Worm (Caenorhabditis elegans): ENCODE results near the gene C34F11.2.

The C34F11.2 gene

DNA sequence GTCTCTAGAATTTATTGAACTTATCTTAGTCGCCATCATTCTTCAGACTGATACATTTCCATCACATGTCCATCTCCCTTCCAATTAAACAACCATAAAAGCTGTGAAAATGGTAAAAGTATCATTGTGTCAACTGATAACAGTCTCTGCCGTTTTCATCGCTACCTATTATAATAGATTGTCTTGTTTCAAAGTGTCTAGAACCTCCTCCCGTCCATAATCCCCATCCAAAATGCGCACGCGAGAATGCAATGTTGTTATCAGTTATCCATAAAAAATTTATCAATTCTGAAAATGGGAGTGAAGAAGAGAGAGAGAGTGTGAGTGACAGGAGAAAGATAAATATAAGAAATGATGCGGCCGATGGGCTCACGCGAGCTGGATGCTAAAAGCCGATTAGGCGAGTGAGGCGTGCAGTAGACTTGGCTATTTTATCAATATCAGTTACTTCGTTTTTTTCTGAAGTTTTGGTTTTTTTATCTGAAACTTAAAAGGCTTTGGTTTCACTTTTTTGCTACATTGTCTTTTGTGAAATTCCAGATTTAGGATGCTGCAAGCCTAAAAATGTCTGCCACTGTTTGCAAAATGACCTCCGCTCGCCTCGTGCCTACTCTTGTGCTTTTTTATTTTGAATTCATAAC is 10.0 kb upstream of the C34F11.2 start (continued):
- TF ChIP-seq mdl-1 (tag; optimal IDR thresholded peaks at IDR 0.05) (no peak), ces-1 (GFP tag; optimal IDR thresholded peaks at IDR 0.05) (no peak), Y75B8A.6 (GFP tag; IDR thresholded peaks at IDR 0.05) (no peak), dmd-8 (GFP tag; IDR thresholded peaks at IDR 0.05) (no peak), nhr-25 (tag; optimal IDR thresholded peaks at IDR 0.05; ENCODE audit: borderline replicate concordance, insufficient read depth) (no peak), vab-7 (GFP tag; IDR thresholded peaks at IDR 0.05) (no peak), ceh-62 (tag; optimal IDR thresholded peaks at IDR 0.05) (no peak), lin-1 (GFP tag; IDR thresholded peaks at IDR 0.05) (peak; percentile 76), tag-97 (GFP tag; IDR thresholded peaks at IDR 0.05) (no peak), ama-1 (optimal IDR thresholded peaks at IDR 0.05) (no peak), attf-4 (tag; optimal IDR thresholded peaks at IDR 0.05) (no peak), nhr-76 (tag; optimal IDR thresholded peaks at IDR 0.05) (no peak), hmg-1.1 (GFP tag; IDR thresholded peaks at IDR 0.05) (0 out of 2 replicates have a peak, but pooled peaks have one; percentile 25), D1046.2 (GFP tag; IDR thresholded peaks at IDR 0.05) (no peak), saeg-2 (GFP tag; IDR thresholded peaks at IDR 0.05) (peak; percentile 82), nhr-42 (GFP tag; IDR thresholded peaks at IDR 0.05) (no peak), nhr-10 (tag; optimal IDR thresholded peaks at IDR 0.05) (peak; percentile 50), mdt-29 (GFP tag; IDR thresholded peaks at IDR 0.05) (0 out of 2 replicates have a peak, but pooled peaks have one; percentile 30), F10B5.3 (tag; optimal IDR thresholded peaks at IDR 0.05) (no peak), dmd-6 (GFP tag; IDR thresholded peaks at IDR 0.05) (peak; percentile 95), skn-1 (tag; optimal IDR thresholded peaks at IDR 0.05) (no peak), Y105C5A.15 (GFP tag; IDR thresholded peaks at IDR 0.05) (no peak), php-3 (GFP tag; IDR thresholded peaks at IDR 0.05) (peak; percentile 99), nhr-111 (GFP tag; optimal IDR thresholded peaks at IDR 0.05) (no peak), nhr-11 (tag; optimal IDR thresholded peaks at IDR 0.05) (no peak), unc-39 (tag; optimal IDR thresholded peaks at IDR 0.05) (no peak), mes-2 (tag; optimal IDR thresholded peaks at IDR 0.05; ENCODE audit: poor library complexity, severe bottlenecking) (peak; percentile 45), spr-1 (tag; optimal IDR thresholded peaks at IDR 0.05) (peak; percentile 3), zip-11 (GFP tag; IDR thresholded peaks at IDR 0.05) (no peak), hlh-30 (tag; optimal IDR thresholded peaks at IDR 0.05; ENCODE audit: insufficient read depth) (peak; percentile 55), lin-29 (GFP tag; IDR thresholded peaks at IDR 0.05) (no peak), nhr-6 (tag; optimal IDR thresholded peaks at IDR 0.05) (peak; percentile 31), daf-19 (GFP tag; conservative IDR thresholded peaks at IDR 0.05) (no peak), nhr-102 (tag; optimal IDR thresholded peaks at IDR 0.05) (peak; percentile 81), nhr-41 (GFP tag; IDR thresholded peaks at IDR 0.05) (no peak), F44E2.7 (GFP tag; IDR thresholded peaks at IDR 0.05) (no peak), spr-3 (GFP tag; optimal IDR thresholded peaks at IDR 0.05) (no peak), duxl-1 (tag; optimal IDR thresholded peaks at IDR 0.05; ENCODE audit: poor library complexity) (no peak), mxl-2 (GFP tag; conservative IDR thresholded peaks at IDR 0.05) (no peak), cey-2 (tag; optimal IDR thresholded peaks at IDR 0.05; ENCODE audit: borderline replicate concordance, insufficient read depth) (peak; percentile 51), ceh-44 (GFP tag; IDR thresholded peaks at IDR 0.05) (no peak), snpc-1.2 (GFP tag; IDR thresholded peaks at IDR 0.05) (no peak), Y5F2A.4 (GFP tag; optimal IDR thresholded peaks at IDR 0.05) (no peak), tra-1 (GFP tag; IDR thresholded peaks at IDR 0.05) (peak; percentile 98), F37D6.2 (tag; optimal IDR thresholded peaks at IDR 0.05) (no peak), dpl-1 (GFP tag; optimal IDR thresholded peaks at IDR 0.05) (no peak), F26F4.8 (GFP tag; conservative IDR thresholded peaks at IDR 0.05) (no peak), nhr-28 (tag; optimal IDR thresholded peaks at IDR 0.05) (peak; percentile 76), lin-38 (GFP tag; IDR thresholded peaks at IDR 0.05) (peak; percentile 27; the same call in 1 of the 2 replicates), R02D3.7 (tag; optimal IDR thresholded peaks at IDR 0.05) (no peak)

Data from whole organism, L4 larva.